Fruit fly (Drosophila melanogaster) whole organism, embryonic: ENCODE results near the gene CG31677.

ENCODE experiments used
- ATbp ChIP-seq: fragments of 200-800 bp; sonication (Bioruptor generic); optimal IDR thresholded peaks from 2 replicates; lab custom pipeline; 2017; ENCODE audit warnings: missing biosample characterization, mild to moderate bottlenecking, missing genetic modification characterization, missing genetic modification reagents
- Abd-B ChIP-seq: fragments of 200-800 bp; sonication (Bioruptor generic); optimal IDR thresholded peaks from 2 replicates; lab custom pipeline; 2018; ENCODE audit warnings: missing biosample characterization, mild to moderate bottlenecking, missing genetic modification characterization, moderate library complexity
- Asciz ChIP-seq: fragments of 200-800 bp; sonication (Bioruptor generic); optimal IDR thresholded peaks from 2 replicates; lab custom pipeline; 2017; ENCODE audit warnings: missing biosample characterization, mild to moderate bottlenecking, missing genetic modification characterization, missing genetic modification reagents
- BEAF-32 ChIP-seq: fragments of 200-800 bp; sonication (Bioruptor generic); optimal IDR thresholded peaks from 3 replicates; lab custom pipeline; 2017; ENCODE audit warnings: missing biosample characterization, missing genetic modification characterization, mild to moderate bottlenecking, moderate library complexity, missing genetic modification reagents
- Bteb2 ChIP-seq: fragments of 200-800 bp; sonication (Bioruptor generic); optimal IDR thresholded peaks from 2 replicates; lab custom pipeline; 2016; ENCODE audit warnings: missing biosample characterization, missing genetic modification characterization
- CG10654 ChIP-seq: fragments of 200-800 bp; sonication (Bioruptor generic); optimal IDR thresholded peaks from 2 replicates; lab custom pipeline; 2016; ENCODE audit warnings: missing biosample characterization, missing genetic modification characterization
- CG10959 ChIP-seq: fragments of 200-800 bp; sonication (Bioruptor generic); IDR thresholded peaks from 2 replicates; pipeline ENCODE4 v1.3.6; 2022; ENCODE audit warnings: missing biosample characterization, missing genetic modification characterization
- CG11247 ChIP-seq: fragments of 200-800 bp; sonication (Bioruptor generic); IDR thresholded peaks from 2 replicates; pipeline ENCODE4 v1.3.6; 2022; ENCODE audit warnings: missing biosample characterization, missing genetic modification characterization
- CG12104 ChIP-seq: fragments of 200-800 bp; sonication (Bioruptor generic); optimal IDR thresholded peaks from 3 replicates; lab custom pipeline; 2016; ENCODE audit warnings: missing biosample characterization, missing genetic modification characterization
- CG12219 ChIP-seq: fragments of 200-800 bp; sonication (Bioruptor generic); optimal IDR thresholded peaks from 3 replicates; lab custom pipeline; 2018; ENCODE audit warnings: missing biosample characterization, mild to moderate bottlenecking, missing genetic modification characterization
- CG15601 ChIP-seq: fragments of 200-800 bp; sonication (Bioruptor generic); optimal IDR thresholded peaks from 3 replicates; lab custom pipeline; 2019; ENCODE audit warnings: missing biosample characterization, mild to moderate bottlenecking, missing genetic modification characterization, moderate library complexity
- CG1603 ChIP-seq: fragments of 200-800 bp; sonication (Bioruptor generic); optimal IDR thresholded peaks from 2 replicates; lab custom pipeline; 2019; ENCODE audit warnings: missing biosample characterization, mild to moderate bottlenecking, missing genetic modification characterization, moderate library complexity
- CG18599 ChIP-seq: fragments of 200-800 bp; sonication (Bioruptor generic); optimal IDR thresholded peaks from 3 replicates; lab custom pipeline; 2017; ENCODE audit warnings: missing biosample characterization, missing genetic modification characterization, mild to moderate bottlenecking, moderate library complexity, missing genetic modification reagents
- CG42726 ChIP-seq: fragments of 200-800 bp; sonication (Bioruptor generic); IDR thresholded peaks from 2 replicates; pipeline ENCODE4 v1.3.6; 2022; ENCODE audit warnings: missing biosample characterization, missing genetic modification characterization; ENCODE audit not compliant: partially characterized antibody
- CG4328 ChIP-seq: fragments of 200-800 bp; sonication (Bioruptor generic); optimal IDR thresholded peaks from 3 replicates; lab custom pipeline; 2017; ENCODE audit warnings: missing biosample characterization, missing genetic modification reagents, missing genetic modification characterization
- CG4424 ChIP-seq: fragments of 200-800 bp; sonication (Bioruptor generic); optimal IDR thresholded peaks from 3 replicates; lab custom pipeline; 2016; ENCODE audit warnings: missing biosample characterization, missing genetic modification characterization
- CG6689 ChIP-seq: fragments of 200-800 bp; sonication (Bioruptor generic); IDR thresholded peaks from 2 replicates; pipeline ENCODE4 v1.3.6; 2022; ENCODE audit warnings: missing biosample characterization, missing genetic modification characterization
- CG7271 ChIP-seq: fragments of 200-800 bp; sonication (Bioruptor generic); optimal IDR thresholded peaks from 2 replicates; lab custom pipeline; 2018; ENCODE audit warnings: missing biosample characterization, mild to moderate bottlenecking, missing genetic modification characterization, moderate library complexity
- CG9215 ChIP-seq: fragments of 200-800 bp; sonication (Bioruptor generic); IDR thresholded peaks from 2 replicates; pipeline ENCODE4 v1.3.6; 2022; ENCODE audit warnings: missing biosample characterization, missing genetic modification characterization
- CG9797 ChIP-seq: fragments of 200-800 bp; sonication (Bioruptor generic); optimal IDR thresholded peaks from 3 replicates; lab custom pipeline; 2018; ENCODE audit warnings: missing biosample characterization, mild to moderate bottlenecking, missing genetic modification characterization
- Dek ChIP-seq: fragments of 200-800 bp; sonication (Bioruptor generic); optimal IDR thresholded peaks from 3 replicates; lab custom pipeline; 2019; ENCODE audit warnings: missing biosample characterization, mild to moderate bottlenecking, missing genetic modification characterization, moderate library complexity
- Dref ChIP-seq: fragments of 200-800 bp; sonication (Bioruptor generic); IDR thresholded peaks from 2 replicates; pipeline ENCODE4 v1.3.6; 2022; ENCODE audit warnings: missing biosample characterization, missing genetic modification characterization
- Elba2 ChIP-seq: fragments of 200-800 bp; sonication (Bioruptor generic); optimal IDR thresholded peaks from 3 replicates; lab custom pipeline; 2016; ENCODE audit warnings: missing biosample characterization, missing genetic modification characterization
- Hand ChIP-seq: fragments of 200-800 bp; sonication (Bioruptor generic); optimal IDR thresholded peaks from 2 replicates; lab custom pipeline; 2017; ENCODE audit warnings: mild to moderate bottlenecking, missing biosample characterization, missing genetic modification reagents, missing genetic modification characterization
- Hey ChIP-seq: fragments of 200-800 bp; sonication (Bioruptor generic); optimal IDR thresholded peaks from 3 replicates; lab custom pipeline; 2018; ENCODE audit warnings: missing biosample characterization, mild to moderate bottlenecking, missing genetic modification characterization
- Hr3 ChIP-seq: fragments of 200-800 bp; sonication (Bioruptor generic); optimal IDR thresholded peaks from 3 replicates; lab custom pipeline; 2016; ENCODE audit warnings: missing biosample characterization, missing genetic modification characterization
- MTF-1 ChIP-seq: fragments of 200-800 bp; sonication (Bioruptor generic); optimal IDR thresholded peaks from 2 replicates; lab custom pipeline; 2018; ENCODE audit warnings: missing biosample characterization, mild to moderate bottlenecking, missing genetic modification characterization, borderline replicate concordance
- Med ChIP-seq: fragments of 200-800 bp; sonication (Bioruptor generic); peaks from one replicate; lab custom pipeline; 2016; ENCODE audit warnings: missing biosample characterization, missing genetic modification characterization, mild to moderate bottlenecking, inconsistent platforms, moderate library complexity
- Opbp ChIP-seq: fragments of 200-800 bp; sonication (Bioruptor generic); IDR thresholded peaks from 3 replicates; pipeline ENCODE4 v1.3.6; 2022; ENCODE audit warnings: missing biosample characterization, missing genetic modification characterization; ENCODE audit not compliant: partially characterized antibody
- abd-A ChIP-seq: fragments of 200-800 bp; sonication (Bioruptor generic); optimal IDR thresholded peaks from 3 replicates; lab custom pipeline; 2019; ENCODE audit warnings: missing biosample characterization, mild to moderate bottlenecking, missing genetic modification characterization, moderate library complexity
- ac ChIP-seq: fragments of 200-800 bp; sonication (Bioruptor generic); optimal IDR thresholded peaks from 3 replicates; lab custom pipeline; 2017; ENCODE audit warnings: missing biosample characterization, mild to moderate bottlenecking, missing genetic modification characterization
- br ChIP-seq: fragments of >200 bp; optimal IDR thresholded peaks from 2 replicates; lab custom pipeline; 2017
- ci ChIP-seq: fragments of 200-800 bp; sonication (Bioruptor generic); IDR thresholded peaks from 3 replicates; pipeline ENCODE4 v1.3.6; 2022; ENCODE audit warnings: missing biosample characterization, missing genetic modification characterization
- danr ChIP-seq: fragments of 200-800 bp; sonication (Bioruptor generic); IDR thresholded peaks from 2 replicates; pipeline ENCODE4 v1.3.6; 2022; ENCODE audit warnings: missing biosample characterization, missing genetic modification characterization
- dm ChIP-seq: fragments of 200-800 bp; sonication (Bioruptor generic); optimal IDR thresholded peaks from 3 replicates; lab custom pipeline; 2016; ENCODE audit warnings: missing biosample characterization, missing genetic modification characterization
- ems ChIP-seq: fragments of 200-800 bp; sonication (Bioruptor generic); optimal IDR thresholded peaks from 3 replicates; lab custom pipeline; 2016; ENCODE audit warnings: missing biosample characterization, missing genetic modification characterization
- fd64A ChIP-seq: fragments of 200-800 bp; sonication (Bioruptor generic); optimal IDR thresholded peaks from 3 replicates; lab custom pipeline; 2018; ENCODE audit warnings: missing biosample characterization, mild to moderate bottlenecking, missing genetic modification characterization
- gce ChIP-seq: fragments of 200-800 bp; sonication (Bioruptor generic); IDR thresholded peaks from 3 replicates; pipeline ENCODE4 v1.3.6; 2022; ENCODE audit warnings: missing biosample characterization, missing genetic modification characterization
- jigr1 ChIP-seq: fragments of 200-800 bp; sonication (Bioruptor generic); IDR thresholded peaks from 3 replicates; pipeline ENCODE4 v1.3.6; 2022; ENCODE audit warnings: missing biosample characterization, missing genetic modification characterization
- kah ChIP-seq: fragments of 200-800 bp; sonication (Bioruptor generic); optimal IDR thresholded peaks from 2 replicates; lab custom pipeline; 2018; ENCODE audit warnings: missing biosample characterization, mild to moderate bottlenecking, missing genetic modification characterization
- mld ChIP-seq: fragments of 200-800 bp; sonication (Bioruptor generic); IDR thresholded peaks from 3 replicates; pipeline ENCODE4 v1.3.6; 2022; ENCODE audit warnings: missing biosample characterization, missing genetic modification characterization; ENCODE audit not compliant: partially characterized antibody
- nmo ChIP-seq: fragments of 200-800 bp; sonication (Bioruptor generic); optimal IDR thresholded peaks from 2 replicates; lab custom pipeline; 2018; ENCODE audit warnings: missing biosample characterization, mild to moderate bottlenecking, missing genetic modification characterization, moderate library complexity
- pita ChIP-seq: fragments of 200-800 bp; sonication (Bioruptor generic); optimal IDR thresholded peaks from 2 replicates; lab custom pipeline; 2017; ENCODE audit warnings: missing biosample characterization, mild to moderate bottlenecking, missing genetic modification characterization
- row ChIP-seq: fragments of 200-800 bp; sonication (Bioruptor generic); IDR thresholded peaks from 3 replicates; pipeline ENCODE4 v1.3.6; 2022; ENCODE audit warnings: missing biosample characterization, missing genetic modification characterization
- sisA ChIP-seq: fragments of 200-800 bp; sonication (Bioruptor generic); IDR thresholded peaks from 2 replicates; pipeline ENCODE4 v1.3.6; 2022; ENCODE audit warnings: missing biosample characterization, missing genetic modification characterization
- unc-4 ChIP-seq: fragments of 200-800 bp; sonication (Bioruptor generic); IDR thresholded peaks from 2 replicates; pipeline ENCODE4 v1.3.6; 2022; ENCODE audit warnings: missing biosample characterization, missing genetic modification characterization; ENCODE audit not compliant: partially characterized antibody

Gene CG31677

DNA sequence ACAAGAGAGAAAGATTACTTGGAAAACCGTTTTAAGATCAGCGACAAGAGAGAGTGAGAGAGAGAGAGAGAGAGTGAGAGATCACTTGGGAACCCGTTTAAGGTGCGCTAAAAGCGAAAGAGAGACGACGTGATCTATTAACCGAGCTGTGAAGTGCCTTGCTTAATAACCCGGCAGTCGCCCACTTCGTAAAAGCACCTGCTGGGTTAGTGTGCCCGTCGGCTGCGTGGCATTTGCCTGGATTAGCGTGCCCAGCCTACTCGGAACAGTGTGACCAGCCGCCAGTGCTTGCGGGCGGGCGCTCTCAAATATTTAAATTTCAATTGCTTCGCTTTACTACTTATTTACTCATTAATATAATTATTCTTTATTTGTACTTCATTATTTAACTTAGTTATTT lies 34.4 kb upstream of the CG31677 start (continued):
- TF ChIP-seq br (lab: Kevin White, UChicago), result no peak
- no peak for TF ChIP-seq ATbp (GFP tag; lab: Kevin White, UChicago)
- peak; percentile 73; the same call in 2 of the 3 replicates for TF ChIP-seq Opbp (GFP tag; lab: Robert Waterston, UW)
- TF ChIP-seq CG11247 (GFP tag; lab: Robert Waterston, UW), result no peak
- TF ChIP-seq Bteb2 (GFP tag; lab: Kevin White, UChicago), result no peak
- peak; percentile 14 for TF ChIP-seq kah (GFP tag; lab: Kevin White, UChicago)
- TF ChIP-seq CG9797 (GFP tag; lab: Kevin White, UChicago), result peak; percentile 95
- peak; percentile 87 for TF ChIP-seq ac (GFP tag; lab: Kevin White, UChicago)
- peak; percentile 43; the same call in 1 of the 3 replicates for TF ChIP-seq ci (GFP tag; lab: Robert Waterston, UW)
- TF ChIP-seq Med (GFP tag; lab: Kevin White, UChicago), result peak; percentile 79
- peak; percentile 32; the same call in 1 of the 2 replicates for TF ChIP-seq unc-4 (GFP tag; lab: Robert Waterston, UW)
- no peak for TF ChIP-seq Hey (tag; lab: Kevin White, UChicago)
- TF ChIP-seq jigr1 (GFP tag; lab: Robert Waterston, UW), result no peak
- TF ChIP-seq Hr3 (GFP tag; lab: Kevin White, UChicago), result no peak
- peak; percentile 35 for TF ChIP-seq nmo (GFP tag; lab: Kevin White, UChicago)
- peak; percentile 44; the same call in 1 of the 3 replicates for TF ChIP-seq mld (GFP tag; lab: Robert Waterston, UW)
- no peak for TF ChIP-seq gce (GFP tag; lab: Robert Waterston, UW)
- peak; percentile 10 for TF ChIP-seq CG15601
- peak; percentile 64 for TF ChIP-seq CG6689
- TF ChIP-seq sisA (GFP tag; lab: Robert Waterston, UW), result no peak
- peak; percentile 29 for TF ChIP-seq BEAF-32
- TF ChIP-seq CG18599 (GFP tag; lab: Kevin White, UChicago), result no peak
- TF ChIP-seq Asciz (GFP tag; lab: Kevin White, UChicago), result no peak
- TF ChIP-seq Elba2 (GFP tag; lab: Kevin White, UChicago), result peak; percentile 83
- TF ChIP-seq CG1603 (tag; lab: Kevin White, UChicago), result peak; percentile 66
- TF ChIP-seq, all 482 proteins: peak for 90

DNA sequence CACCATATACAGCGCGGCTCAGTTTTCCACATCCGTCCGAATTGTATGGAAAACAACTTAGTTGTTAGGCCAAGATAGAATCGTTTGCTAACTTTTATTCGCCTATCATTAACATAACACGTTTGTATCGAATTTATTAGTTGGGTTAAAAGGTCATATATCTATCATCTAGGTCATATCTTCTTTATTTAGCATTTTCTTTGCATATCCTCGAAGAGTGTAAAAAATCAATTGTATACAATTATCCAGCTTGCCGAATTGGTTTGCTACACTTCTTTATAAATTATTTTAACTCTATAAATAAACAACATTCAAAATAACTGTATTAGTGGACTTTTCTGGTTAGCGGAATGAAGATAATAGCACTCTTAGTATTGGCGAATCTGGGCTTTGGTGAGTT lies 30.2 kb upstream of the CG31677 start, which contains the start of gene CG17472:
Gene CG17472 (plus strand): TSS at position 301 of the 400 bp plus-strand sequence.
- no peak for TF ChIP-seq danr (GFP tag; lab: Robert Waterston, UW)

DNA sequence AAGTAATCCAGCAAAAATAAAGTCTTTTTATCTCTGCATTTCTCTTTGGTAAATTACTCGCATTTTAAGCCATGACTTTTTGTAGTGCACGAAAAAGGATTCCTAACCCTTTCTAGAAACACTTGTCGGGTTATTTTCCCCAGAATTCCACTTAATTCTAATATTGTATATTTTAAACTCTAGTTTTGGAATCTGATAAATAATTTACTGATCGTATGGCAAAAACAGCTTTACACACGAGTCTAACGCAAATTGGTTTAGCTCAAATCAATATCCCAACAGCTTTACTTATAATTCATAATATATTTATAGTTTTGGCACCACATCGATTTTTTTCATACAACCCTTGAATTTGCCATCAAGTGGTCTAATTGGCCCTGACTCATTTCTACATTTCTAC lies 10.2 kb upstream of the CG31677 start, which contains the start of gene CG15475:
Gene CG15475 (plus strand): TSS at position 301 of the 400 bp plus-strand sequence.
- TF ChIP-seq ems (no peak), CG4424 (GFP tag; lab: Kevin White, UChicago) (no peak), Dref (GFP tag; lab: Robert Waterston, UW) (no peak), Dek (tag; lab: Kevin White, UChicago) (no peak)

DNA sequence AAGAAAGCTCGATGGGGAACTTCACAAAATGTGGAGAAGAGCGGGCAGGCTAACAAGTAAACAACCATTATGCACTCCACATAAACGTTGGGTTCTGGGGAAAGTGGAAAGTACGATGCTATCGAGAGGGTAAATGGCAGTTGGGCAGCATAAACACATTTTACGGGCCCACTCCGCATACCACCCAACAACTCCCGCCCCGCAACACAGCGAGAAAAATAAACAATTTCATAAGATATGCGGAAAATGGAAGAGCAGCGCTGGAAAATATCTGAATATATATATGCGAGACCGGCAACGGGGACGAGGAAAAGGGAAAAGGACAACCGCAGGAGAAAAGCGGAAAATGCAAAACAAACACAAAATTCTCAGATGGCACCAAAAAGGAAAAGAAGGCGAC lies 2.7 kb downstream of the CG31677 start:
- TF ChIP-seq Hand (no peak), CG7271 (tag; lab: Kevin White, UChicago) (no peak), CG4328 (GFP tag; lab: Kevin White, UChicago) (no peak), dm (GFP tag; lab: Kevin White, UChicago) (no peak), CG42726 (GFP tag; lab: Robert Waterston, UW) (no peak), Abd-B (GFP tag; lab: Kevin White, UChicago) (no peak), fd64A (GFP tag; lab: Kevin White, UChicago) (no peak), MTF-1 (GFP tag; lab: Kevin White, UChicago) (no peak), CG12104 (GFP tag; lab: Kevin White, UChicago) (no peak), row (GFP tag; lab: Robert Waterston, UW) (0 out of 3 replicates have a peak, but pooled peaks have one; percentile 21), CG9215 (GFP tag; lab: Robert Waterston, UW) (0 out of 2 replicates have a peak, but pooled peaks have one; percentile 5), CG12219 (GFP tag; lab: Kevin White, UChicago) (no peak), abd-A (tag; lab: Kevin White, UChicago) (peak; percentile 72), pita (GFP tag; lab: Kevin White, UChicago) (no peak), CG10959 (GFP tag; lab: Robert Waterston, UW) (no peak), CG10654 (GFP tag; lab: Kevin White, UChicago) (no peak)
